Worm (Caenorhabditis elegans) whole organism, dauer: Measurements from ENCODE around the gene fbxa-211.

Experiments used
- unc-62 ChIP-seq: sonication (generic microtip); optimal IDR thresholded peaks from 2 replicates; lab custom pipeline; 2017; ENCODE audit warnings: missing biosample characterization, missing genetic modification reagents, missing genetic modification characterization

fbxa-211 gene

ce11 chrV:18171568-18171967 is 44.2 kb downstream of the fbxa-211 start, which contains the start of gene C14A6.8:
TSS of gene C14A6.8 (minus strand) at chrV:18171668.
- TF ChIP-seq unc-62 (GFP tag; lab: Kevin White, UChicago), result no peak
